Worm (Caenorhabditis elegans): ENCODE results near the gene aagr-4.
A peak's percentile ranks its signal among the peaks of the same experiment; 100 is the strongest.

- TF ChIP-seq ceh-82 (tag; optimal IDR thresholded peaks at IDR 0.05), result no peak
- TF ChIP-seq mdl-1 (tag; optimal IDR thresholded peaks at IDR 0.05), result no peak
- no peak for TF ChIP-seq R02D3.7 (tag; optimal IDR thresholded peaks at IDR 0.05)
- TF ChIP-seq nhr-25 (tag; optimal IDR thresholded peaks at IDR 0.05), result peak; percentile 60
- TF ChIP-seq egl-27 (tag; optimal IDR thresholded peaks at IDR 0.05), result no peak
- no peak for TF ChIP-seq lin-11 (tag; optimal IDR thresholded peaks at IDR 0.05)
- no peak for TF ChIP-seq nhr-129 (tag; optimal IDR thresholded peaks at IDR 0.05)
- TF ChIP-seq sma-9 (GFP tag; optimal IDR thresholded peaks at IDR 0.05), result peak; percentile 16
- TF ChIP-seq sma-9 (tag; optimal IDR thresholded peaks at IDR 0.05), result no peak
Measured at ce11 chrX:498640-499039, 38.2 kb downstream of the aagr-4 start.
